Worm (Caenorhabditis elegans) whole organism, young adult: ENCODE data around the gene rpn-6.1.
"Not testable (repeated sequence)": the region's sequence is repeated elsewhere in the genome, so short reads cannot be mapped to it uniquely, and the experiment has no call there.

Experiments
- aptf-3 ChIP-seq: fragments of 200-800 bp; sonication (Bioruptor generic); IDR thresholded peaks from 2 replicates; pipeline ENCODE4 v1.3.6; 2022; ENCODE audit warnings: missing genetic modification characterization, missing compliant biosample characterization
- snpc-4 ChIP-seq, 5 experiments: fragments of 150-350 bp in 1 of 5; sonication (generic microtip) in 4 of 5; optimal IDR thresholded peaks; 2 replicates each; lab custom pipeline; 2014 to 2018; ENCODE audit warnings: missing genetic modification characterization in 5 of 5, missing biosample characterization in 3 of 5, antibody characterized with exemption in 2 of 5, mild to moderate bottlenecking in 2 of 5, missing compliant biosample characterization in 2 of 5, missing genotype in 2 of 5, moderate library complexity in 2 of 5, missing genetic modification reagents in 1 of 5
- ztf-22 ChIP-seq: fragments of 200-800 bp; sonication (Bioruptor generic); optimal IDR thresholded peaks from 2 replicates; lab custom pipeline; 2018; ENCODE audit warnings: mild to moderate bottlenecking, missing genetic modification characterization, moderate library complexity, missing compliant biosample characterization

DNA sequence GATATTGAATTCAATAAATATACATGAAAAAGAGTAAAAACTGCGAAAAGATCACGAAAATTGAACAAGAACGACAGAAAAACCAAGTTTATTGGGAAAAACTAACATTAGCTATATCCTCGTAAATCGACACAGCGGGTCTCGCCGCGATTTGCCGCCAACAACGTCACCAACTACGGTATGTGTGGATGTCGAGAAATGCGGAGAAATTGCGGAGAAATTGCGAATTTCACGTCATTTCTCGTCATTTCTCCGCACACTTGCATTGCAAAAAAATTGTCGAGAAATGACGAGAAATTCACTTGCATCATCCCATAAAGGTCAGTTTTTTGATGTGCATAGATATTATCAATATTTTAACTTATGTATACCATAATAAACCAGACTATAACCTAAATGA lies 23.3 kb upstream of the rpn-6.1 start:
- TF ChIP-seq snpc-4 (GFP tag; optimal IDR thresholded peaks at IDR 0.05; lab: Kevin White, UChicago); snpc-4 (tag; optimal IDR thresholded peaks at IDR 0.05; lab: Kevin White, UChicago); aptf-3 (GFP tag; lab: Robert Waterston, UW); ztf-22 (GFP tag; lab: Kevin White, UChicago): not testable (repeated sequence)
